Fruit fly (Drosophila melanogaster) whole organism, embryonic: ENCODE results near the gene Sec10.

Experiments used
- CG13894 ChIP-seq: fragments of 200-800 bp; sonication (Bioruptor generic); optimal IDR thresholded peaks from 3 replicates; lab custom pipeline; 2018; ENCODE audit warnings: missing biosample characterization, mild to moderate bottlenecking, missing genetic modification characterization, moderate library complexity
- CG7987 ChIP-seq: fragments of 200-800 bp; sonication (Bioruptor generic); optimal IDR thresholded peaks from 2 replicates; lab custom pipeline; 2018; ENCODE audit warnings: missing biosample characterization, mild to moderate bottlenecking, missing genetic modification characterization, moderate library complexity
- Dp ChIP-seq: fragments of 200-800 bp; sonication (Bioruptor generic); optimal IDR thresholded peaks from 2 replicates; lab custom pipeline; 2018; ENCODE audit warnings: missing biosample characterization, mild to moderate bottlenecking, missing genetic modification characterization, moderate library complexity
- HLH4C ChIP-seq: fragments of 200-800 bp; sonication (Bioruptor generic); IDR thresholded peaks from 3 replicates; pipeline ENCODE4 v1.3.6; 2022; ENCODE audit warnings: missing biosample characterization, missing genetic modification characterization; ENCODE audit not compliant: partially characterized antibody
- Hr39 ChIP-seq: fragments of >200 bp; optimal IDR thresholded peaks from 2 replicates; lab custom pipeline; 2017
- Hr78 ChIP-seq, 2 experiments: fragments of 200-800 bp in 1 of 2; fragments of >200 bp in 1 of 2; sonication (Bioruptor generic) in 1 of 2; optimal IDR thresholded peaks; 2 replicates each; lab custom pipeline; 2017 to 2019; ENCODE audit warnings: missing biosample characterization in 2 of 2, missing genetic modification characterization in 2 of 2, mild to moderate bottlenecking in 1 of 2, moderate library complexity in 1 of 2
- Hsf ChIP-seq: fragments of 200-800 bp; sonication (Bioruptor generic); optimal IDR thresholded peaks from 3 replicates; lab custom pipeline; 2016; ENCODE audit warnings: missing biosample characterization, missing genetic modification characterization
- NFAT ChIP-seq: fragments of 200-800 bp; sonication (Bioruptor generic); IDR thresholded peaks from 2 replicates; pipeline ENCODE4 v1.3.6; 2022; ENCODE audit warnings: missing biosample characterization, missing genetic modification characterization
- Nf-YA ChIP-seq: fragments of 200-800 bp; sonication (Bioruptor generic); IDR thresholded peaks from 2 replicates; pipeline ENCODE4 v1.3.6; 2022; ENCODE audit warnings: missing biosample characterization, missing genetic modification characterization
- h ChIP-seq: fragments of >200 bp; optimal IDR thresholded peaks from 2 replicates; lab custom pipeline; 2017
- peb ChIP-seq: fragments of 200-800 bp; sonication (Bioruptor generic); IDR thresholded peaks from 2 replicates; pipeline ENCODE4 v1.3.6; 2022; ENCODE audit warnings: missing biosample characterization, missing genetic modification characterization
- salm ChIP-seq: fragments of 200-800 bp; sonication (Bioruptor generic); optimal IDR thresholded peaks from 2 replicates; lab custom pipeline; 2018; ENCODE audit warnings: missing biosample characterization, mild to moderate bottlenecking, missing genetic modification characterization
- scrt ChIP-seq: fragments of 200-800 bp; sonication (Bioruptor generic); optimal IDR thresholded peaks from 2 replicates; lab custom pipeline; 2018; ENCODE audit warnings: missing biosample characterization, mild to moderate bottlenecking, missing genetic modification characterization, moderate library complexity
- wek ChIP-seq: fragments of 200-800 bp; sonication (Bioruptor generic); optimal IDR thresholded peaks from 3 replicates; lab custom pipeline; 2018; ENCODE audit warnings: missing biosample characterization, mild to moderate bottlenecking, missing genetic modification characterization, moderate library complexity

- TF ChIP-seq peb (no peak), Dp (GFP tag; lab: Kevin White, UChicago) (no peak), wek (GFP tag; lab: Kevin White, UChicago) (no peak), scrt (GFP tag; lab: Kevin White, UChicago) (no peak), Hr78 (GFP tag; optimal IDR thresholded peaks at IDR 0.05; lab: Kevin White, UChicago) (no peak), Nf-YA (GFP tag; lab: Robert Waterston, UW) (no peak), Hr39 (lab: Kevin White, UChicago) (no peak), CG7987 (GFP tag; lab: Kevin White, UChicago) (no peak), h (lab: Kevin White, UChicago) (no peak), HLH4C (no peak), Hsf (no peak), salm (tag; lab: Kevin White, UChicago) (no peak), CG13894 (tag; lab: Kevin White, UChicago) (no peak), NFAT (GFP tag; lab: Robert Waterston, UW) (no peak)
Measured at dm6 chr3R:24116180-24116579, 18.5 kb upstream of the Sec10 start, which contains the start of gene CG13607.
